Worm (Caenorhabditis elegans): ENCODE results near the gene gldi-11.

The gldi-11 gene

ce11 chrII:4974448-4974951, 28.9 kb upstream of the gldi-11 start:
- TF ChIP-seq ZK546.5 (tag; optimal IDR thresholded peaks at IDR 0.05) (no peak), eor-1 (tag; optimal IDR thresholded peaks at IDR 0.05) (no peak), fos-1 (tag; optimal IDR thresholded peaks at IDR 0.05) (no peak), ceh-9 (tag; optimal IDR thresholded peaks at IDR 0.05) (no peak), fkh-10 (GFP tag; optimal IDR thresholded peaks at IDR 0.05) (no peak), aly-2 (tag; optimal IDR thresholded peaks at IDR 0.05) (no peak), unc-39 (tag; optimal IDR thresholded peaks at IDR 0.05) (no peak), nfya-1 (tag; optimal IDR thresholded peaks at IDR 0.05; ENCODE audit: insufficient read depth) (no peak), pqm-1 (tag; optimal IDR thresholded peaks at IDR 0.05) (no peak)

ce11 chrII:4968863-4969262, 23.3 kb upstream of the gldi-11 start, which contains the start of gene shc-2:
shc-2 (plus strand) TSS chrII:4969163.
- TF ChIP-seq nhr-77 (tag; optimal IDR thresholded peaks at IDR 0.05) (no peak), pqm-1 (tag; optimal IDR thresholded peaks at IDR 0.05) (no peak), egl-27 (tag; optimal IDR thresholded peaks at IDR 0.05) (no peak), ztf-4 (tag; optimal IDR thresholded peaks at IDR 0.05) (no peak), ztf-11 (tag; optimal IDR thresholded peaks at IDR 0.05) (no peak), nhr-25 (tag; optimal IDR thresholded peaks at IDR 0.05) (no peak), daf-12 (tag; optimal IDR thresholded peaks at IDR 0.05) (no peak), R02D3.7 (tag; optimal IDR thresholded peaks at IDR 0.05) (no peak), tbx-2 (tag; optimal IDR thresholded peaks at IDR 0.05) (no peak), egl-5 (tag; optimal IDR thresholded peaks at IDR 0.05) (no peak), elt-1 (tag; optimal IDR thresholded peaks at IDR 0.05) (no peak), snpc-4 (tag; optimal IDR thresholded peaks at IDR 0.05) (no peak), ceh-16 (tag; optimal IDR thresholded peaks at IDR 0.05) (no peak), nhr-67 (tag; optimal IDR thresholded peaks at IDR 0.05) (no peak), nhr-11 (tag; optimal IDR thresholded peaks at IDR 0.05) (no peak), ceh-82 (tag; optimal IDR thresholded peaks at IDR 0.05) (no peak), eor-1 (tag; optimal IDR thresholded peaks at IDR 0.05) (no peak), nhr-23 (tag; optimal IDR thresholded peaks at IDR 0.05) (no peak), fkh-10 (GFP tag; optimal IDR thresholded peaks at IDR 0.05) (no peak), aly-2 (tag; optimal IDR thresholded peaks at IDR 0.05) (no peak)

ce11 chrII:4967636-4968035, 22.0 kb upstream of the gldi-11 start:
- TF ChIP-seq fos-1 (tag; optimal IDR thresholded peaks at IDR 0.05) (no peak), pha-4 (tag; optimal IDR thresholded peaks at IDR 0.05) (peak; percentile 6), elt-2 (tag; optimal IDR thresholded peaks at IDR 0.05) (peak; percentile 86), ztf-4 (tag; optimal IDR thresholded peaks at IDR 0.05) (no peak)

ce11 chrII:4966576-4966975, 21.0 kb upstream of the gldi-11 start:
- TF ChIP-seq ztf-4 (tag; optimal IDR thresholded peaks at IDR 0.05) (no peak), daf-12 (tag; optimal IDR thresholded peaks at IDR 0.05) (no peak), R02D3.7 (tag; optimal IDR thresholded peaks at IDR 0.05) (no peak), ZK546.5 (tag; optimal IDR thresholded peaks at IDR 0.05) (no peak), ceh-28 (tag; optimal IDR thresholded peaks at IDR 0.05) (no peak), pqm-1 (tag; optimal IDR thresholded peaks at IDR 0.05) (peak; percentile 48), nhr-77 (tag; optimal IDR thresholded peaks at IDR 0.05) (no peak), nhr-237 (tag; optimal IDR thresholded peaks at IDR 0.05) (no peak), elt-3 (tag; optimal IDR thresholded peaks at IDR 0.05) (no peak), ceh-16 (tag; optimal IDR thresholded peaks at IDR 0.05) (no peak), elt-1 (tag; optimal IDR thresholded peaks at IDR 0.05) (no peak), fos-1 (tag; optimal IDR thresholded peaks at IDR 0.05) (no peak), ama-1 (optimal IDR thresholded peaks at IDR 0.05) (no peak), nhr-76 (tag; optimal IDR thresholded peaks at IDR 0.05) (no peak), mdl-1 (tag; optimal IDR thresholded peaks at IDR 0.05) (no peak), nhr-43 (tag; optimal IDR thresholded peaks at IDR 0.05; ENCODE audit: poor library complexity, severe bottlenecking) (no peak), nfya-1 (tag; optimal IDR thresholded peaks at IDR 0.05; ENCODE audit: insufficient read depth) (no peak), elt-2 (tag; optimal IDR thresholded peaks at IDR 0.05) (peak; percentile 88)

- TF ChIP-seq nhr-23 (tag; optimal IDR thresholded peaks at IDR 0.05), result peak; percentile 35
- no peak for TF ChIP-seq ceh-82 (tag; optimal IDR thresholded peaks at IDR 0.05)
- no peak for TF ChIP-seq lsy-12 (tag; optimal IDR thresholded peaks at IDR 0.05)
- TF ChIP-seq mdl-1 (tag; optimal IDR thresholded peaks at IDR 0.05), result no peak
- no peak for TF ChIP-seq daf-12 (tag; optimal IDR thresholded peaks at IDR 0.05)
- TF ChIP-seq fkh-2 (tag; optimal IDR thresholded peaks at IDR 0.05), result no peak
- no peak for TF ChIP-seq ama-1 (optimal IDR thresholded peaks at IDR 0.05)
- TF ChIP-seq ceh-9 (tag; optimal IDR thresholded peaks at IDR 0.05), result no peak
- TF ChIP-seq skn-1 (tag; optimal IDR thresholded peaks at IDR 0.05), result no peak
- no peak for TF ChIP-seq lin-39 (tag; optimal IDR thresholded peaks at IDR 0.05)
- TF ChIP-seq egl-27 (tag; optimal IDR thresholded peaks at IDR 0.05), result no peak
- TF ChIP-seq nhr-12 (tag; optimal IDR thresholded peaks at IDR 0.05), result no peak
- TF ChIP-seq pqm-1 (tag; optimal IDR thresholded peaks at IDR 0.05), result peak; percentile 60
- TF ChIP-seq elt-2 (tag; optimal IDR thresholded peaks at IDR 0.05), result peak; percentile 95
- no peak for TF ChIP-seq tbx-2 (tag; optimal IDR thresholded peaks at IDR 0.05)
- TF ChIP-seq lin-15B (tag; optimal IDR thresholded peaks at IDR 0.05), result no peak
- TF ChIP-seq nhr-67 (tag; optimal IDR thresholded peaks at IDR 0.05), result no peak
- peak; percentile 65 for TF ChIP-seq nhr-76 (tag; optimal IDR thresholded peaks at IDR 0.05)
Measured at ce11 chrII:4960690-4961089, 15.1 kb upstream of the gldi-11 start.
